Worm (Caenorhabditis elegans) whole organism, mixed stage, embryonic: ENCODE results near the gene ZK643.2.

Experiments
- M03D4.4 ChIP-seq: sonication (generic microtip); optimal IDR thresholded peaks from 2 replicates; lab custom pipeline; 2017; ENCODE audit warnings: mild to moderate bottlenecking, missing genetic modification characterization, missing compliant biosample characterization
- blmp-1 ChIP-seq: fragments of 150-350 bp; optimal IDR thresholded peaks from 2 replicates; lab custom pipeline; 2014; ENCODE audit warnings: missing biosample characterization, missing genetic modification characterization
- ceh-43 ChIP-seq: fragments of 200-800 bp; sonication (Bioruptor generic); optimal IDR thresholded peaks from 2 replicates; lab custom pipeline; 2018; ENCODE audit warnings: mild to moderate bottlenecking, missing genetic modification characterization, moderate library complexity, missing compliant biosample characterization
- ceh-83 ChIP-seq: fragments of 200-800 bp; sonication (Bioruptor generic); optimal IDR thresholded peaks from 2 replicates; lab custom pipeline; 2018; ENCODE audit warnings: mild to moderate bottlenecking, missing genetic modification characterization, missing compliant biosample characterization
- ces-1 ChIP-seq: fragments of 150-350 bp; optimal IDR thresholded peaks from 2 replicates; lab custom pipeline; 2014; ENCODE audit warnings: missing biosample characterization, missing genetic modification reagents, missing genetic modification characterization
- cnd-1 ChIP-seq: fragments of 200-800 bp; sonication (Bioruptor generic); optimal IDR thresholded peaks from 2 replicates; lab custom pipeline; 2018; ENCODE audit warnings: mild to moderate bottlenecking, missing genetic modification characterization, missing compliant biosample characterization
- drap-1 ChIP-seq: fragments of 200-800 bp; sonication (Bioruptor generic); optimal IDR thresholded peaks from 3 replicates; lab custom pipeline; 2018; ENCODE audit warnings: mild to moderate bottlenecking, missing genetic modification characterization, missing compliant biosample characterization
- elt-3 ChIP-seq: fragments of 150-350 bp; optimal IDR thresholded peaks from 2 replicates; lab custom pipeline; 2014; ENCODE audit warnings: missing biosample characterization, missing genetic modification characterization
- flh-1 ChIP-seq: fragments of 200-800 bp; sonication (Bioruptor generic); optimal IDR thresholded peaks from 2 replicates; lab custom pipeline; 2018; ENCODE audit warnings: mild to moderate bottlenecking, missing genetic modification characterization, moderate library complexity, missing compliant biosample characterization
- hlh-1 ChIP-seq: fragments of 150-350 bp; optimal IDR thresholded peaks from 2 replicates; lab custom pipeline; 2014; ENCODE audit warnings: missing biosample characterization, missing genetic modification reagents, missing genetic modification characterization
- lin-13 ChIP-seq: fragments of 150-350 bp; optimal IDR thresholded peaks from 2 replicates; lab custom pipeline; 2014; ENCODE audit warnings: missing biosample characterization, missing genetic modification characterization
- lin-32 ChIP-seq: fragments of 200-800 bp; sonication (Bioruptor generic); optimal IDR thresholded peaks from 2 replicates; lab custom pipeline; 2018; ENCODE audit warnings: mild to moderate bottlenecking, missing genetic modification characterization, missing compliant biosample characterization
- lsy-2 ChIP-seq: fragments of 150-350 bp; optimal IDR thresholded peaks from 2 replicates; lab custom pipeline; 2014; ENCODE audit warnings: missing biosample characterization, missing genetic modification characterization
- mab-5 ChIP-seq: fragments of 150-350 bp; optimal IDR thresholded peaks from 2 replicates; lab custom pipeline; 2014; ENCODE audit warnings: missing biosample characterization, missing genetic modification characterization
- mep-1 ChIP-seq: fragments of 150-350 bp; optimal IDR thresholded peaks from 2 replicates; lab custom pipeline; 2017; ENCODE audit warnings: missing biosample characterization, missing genetic modification reagents, missing genetic modification characterization, inconsistent platforms
- mls-2 ChIP-seq: sonication (generic microtip); optimal IDR thresholded peaks from 2 replicates; lab custom pipeline; 2016; ENCODE audit warnings: mild to moderate bottlenecking, missing genetic modification characterization, moderate library complexity, missing compliant biosample characterization
- nhr-12 ChIP-seq: fragments of 150-350 bp; optimal IDR thresholded peaks from 2 replicates; lab custom pipeline; 2014; ENCODE audit warnings: missing biosample characterization, missing genetic modification characterization
- nhr-237 ChIP-seq: fragments of 150-350 bp; optimal IDR thresholded peaks from 2 replicates; lab custom pipeline; 2014; ENCODE audit warnings: missing biosample characterization, missing genetic modification characterization
- nhr-28 ChIP-seq: fragments of 150-350 bp; optimal IDR thresholded peaks from 2 replicates; lab custom pipeline; 2014; ENCODE audit warnings: missing biosample characterization, missing genetic modification characterization
- nhr-76 ChIP-seq: sonication (generic microtip); optimal IDR thresholded peaks from 2 replicates; lab custom pipeline; 2017; ENCODE audit warnings: missing biosample characterization, missing genetic modification characterization
- snpc-4 ChIP-seq: fragments of 150-350 bp; optimal IDR thresholded peaks from 2 replicates; lab custom pipeline; 2014; ENCODE audit warnings: missing biosample characterization, missing genetic modification characterization
- sptf-1 ChIP-seq: sonication (generic microtip); optimal IDR thresholded peaks from 2 replicates; lab custom pipeline; 2017; ENCODE audit warnings: mild to moderate bottlenecking, missing genetic modification characterization, moderate library complexity, missing compliant biosample characterization
- tbx-8 ChIP-seq: fragments of 200-800 bp; sonication (Bioruptor generic); optimal IDR thresholded peaks from 2 replicates; lab custom pipeline; 2018; ENCODE audit warnings: mild to moderate bottlenecking, missing genetic modification characterization, moderate library complexity, missing compliant biosample characterization
- unc-39 ChIP-seq: fragments of 150-350 bp; optimal IDR thresholded peaks from 2 replicates; lab custom pipeline; 2014; ENCODE audit warnings: missing biosample characterization, missing genetic modification characterization
- unc-62 ChIP-seq: fragments of 150-350 bp; optimal IDR thresholded peaks from 2 replicates; lab custom pipeline; 2014; ENCODE audit warnings: missing biosample characterization, missing genetic modification reagents, missing genetic modification characterization
- zip-8 ChIP-seq: fragments of 150-350 bp; optimal IDR thresholded peaks from 2 replicates; lab custom pipeline; 2014; ENCODE audit warnings: missing biosample characterization, missing genetic modification characterization
- ztf-11 ChIP-seq: fragments of 150-350 bp; optimal IDR thresholded peaks from 2 replicates; lab custom pipeline; 2014; ENCODE audit warnings: missing biosample characterization, missing genetic modification characterization

The ZK643.2 gene

DNA sequence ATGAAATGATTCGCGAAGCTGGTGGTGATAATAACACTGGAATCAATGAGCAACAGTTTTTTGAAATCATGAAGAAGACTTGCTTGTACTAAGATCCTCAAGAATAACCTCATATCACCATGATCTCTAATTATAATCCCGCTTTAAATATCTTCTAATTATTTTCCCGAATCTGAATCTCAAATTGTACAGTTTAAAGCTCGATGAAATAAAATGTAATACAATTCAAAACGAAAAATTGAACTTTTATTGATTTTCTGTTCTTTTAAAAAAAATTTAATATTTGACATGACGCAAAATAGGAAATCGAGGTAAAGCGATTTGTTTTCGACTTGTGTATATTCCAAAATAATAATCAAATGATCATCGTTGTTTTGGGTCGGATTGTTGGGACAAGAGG, 18.5 kb downstream of the ZK643.2 start:
- TF ChIP-seq mls-2 (tag; lab: Kevin White, UChicago) (no peak), M03D4.4 (no peak), snpc-4 (tag; lab: Kevin White, UChicago) (no peak), tbx-8 (GFP tag; lab: Kevin White, UChicago) (no peak), zip-8 (tag; lab: Kevin White, UChicago) (no peak)

DNA sequence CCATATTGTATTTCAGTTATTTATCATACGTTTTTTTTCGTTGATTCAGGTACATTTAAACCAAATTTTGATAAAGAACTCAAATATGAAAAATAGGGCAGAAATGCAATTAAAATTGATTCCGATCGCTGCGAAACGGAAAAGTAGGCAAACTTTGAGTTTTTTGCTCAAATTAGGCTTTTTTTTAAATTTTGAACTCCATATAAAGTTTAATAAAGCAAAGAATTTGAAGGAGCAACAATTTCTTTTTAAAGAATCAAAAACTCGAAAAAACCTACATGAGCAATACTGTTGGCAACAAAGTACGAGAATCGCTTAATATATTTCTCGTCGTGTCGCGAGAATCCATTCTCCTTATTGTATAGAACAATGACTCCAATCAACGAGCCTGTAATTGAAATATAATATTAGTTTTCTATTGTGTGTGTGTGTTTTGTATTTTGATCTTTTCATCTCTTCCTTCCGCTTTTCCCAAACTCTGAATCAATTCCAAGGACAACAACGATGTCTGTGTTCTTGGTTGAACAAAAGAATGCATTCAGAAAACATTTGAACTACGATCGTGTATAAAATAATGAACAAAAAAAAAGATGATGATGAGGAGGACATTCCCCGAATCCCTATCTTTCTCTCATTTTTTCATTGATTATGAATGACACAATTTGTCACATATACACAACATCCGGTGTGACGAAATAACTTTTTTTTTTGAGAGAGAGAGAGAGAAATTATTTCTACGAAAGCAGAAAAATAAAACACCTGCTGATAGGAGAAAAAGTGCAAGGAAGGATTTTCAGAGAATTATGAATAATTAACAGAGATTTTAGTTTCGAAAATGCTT, 22.4 kb downstream of the ZK643.2 start:
- TF ChIP-seq M03D4.4 (no peak), lsy-2 (tag; lab: Kevin White, UChicago) (no peak), unc-39 (no peak), mls-2 (tag; lab: Kevin White, UChicago) (no peak), lin-32 (GFP tag; lab: Kevin White, UChicago) (no peak)
- TF ChIP-seq, all 35 proteins: peak for 0

ce11 chrIII:8980892-8981291, 24.6 kb downstream of the ZK643.2 start:
- no peak for TF ChIP-seq snpc-4 (tag; lab: Kevin White, UChicago)
- TF ChIP-seq nhr-76 (tag; lab: Kevin White, UChicago): no peak
- no peak for TF ChIP-seq flh-1 (GFP tag; lab: Kevin White, UChicago)
- no peak for TF ChIP-seq sptf-1 (tag; lab: Kevin White, UChicago)
- TF ChIP-seq nhr-28 (tag; lab: Kevin White, UChicago): no peak
- TF ChIP-seq unc-62 (GFP tag; lab: Kevin White, UChicago): no peak
- no peak for TF ChIP-seq nhr-237 (tag; lab: Kevin White, UChicago)
- no peak for TF ChIP-seq cnd-1 (tag; lab: Kevin White, UChicago)

DNA sequence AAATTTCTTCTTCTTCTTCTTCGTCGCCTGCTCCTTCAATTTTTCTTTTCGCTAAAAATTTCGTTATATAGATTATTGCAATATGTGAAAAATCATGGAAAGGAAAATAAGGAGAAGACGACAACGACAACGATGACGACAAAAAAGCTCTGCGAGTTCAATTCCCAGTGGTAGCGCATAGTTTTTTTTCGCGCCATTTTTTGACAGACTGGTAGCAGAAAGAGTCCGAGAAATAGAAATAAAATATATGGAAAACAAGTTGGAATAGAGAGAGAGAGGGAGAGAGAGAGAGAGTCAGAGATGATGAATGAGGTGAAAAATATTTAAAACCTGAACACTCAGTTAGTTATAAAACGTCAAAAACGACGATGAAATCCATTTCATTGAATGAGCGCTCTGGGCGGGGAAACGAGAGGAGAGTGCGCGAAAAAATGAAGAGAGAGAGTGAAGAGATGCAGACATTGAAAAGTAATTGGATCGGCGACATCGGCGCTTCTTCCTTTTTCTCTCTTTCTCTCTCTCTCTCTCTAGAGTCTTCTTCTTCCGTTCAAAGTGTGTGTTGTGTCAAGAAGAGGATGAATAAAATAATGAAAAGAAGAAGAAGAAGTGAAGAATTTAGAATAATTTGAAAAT, 25.6 kb downstream of the ZK643.2 start, which contains the start of gene pde-2:
pde-2 (minus strand) TSS at position 51 of the 633 bp plus-strand sequence.
- TF ChIP-seq tbx-8 (GFP tag; lab: Kevin White, UChicago): no peak
- TF ChIP-seq ces-1 (GFP tag; lab: Kevin White, UChicago): peak; percentile 97
- peak; percentile 29 for TF ChIP-seq lsy-2 (tag; lab: Kevin White, UChicago)

DNA sequence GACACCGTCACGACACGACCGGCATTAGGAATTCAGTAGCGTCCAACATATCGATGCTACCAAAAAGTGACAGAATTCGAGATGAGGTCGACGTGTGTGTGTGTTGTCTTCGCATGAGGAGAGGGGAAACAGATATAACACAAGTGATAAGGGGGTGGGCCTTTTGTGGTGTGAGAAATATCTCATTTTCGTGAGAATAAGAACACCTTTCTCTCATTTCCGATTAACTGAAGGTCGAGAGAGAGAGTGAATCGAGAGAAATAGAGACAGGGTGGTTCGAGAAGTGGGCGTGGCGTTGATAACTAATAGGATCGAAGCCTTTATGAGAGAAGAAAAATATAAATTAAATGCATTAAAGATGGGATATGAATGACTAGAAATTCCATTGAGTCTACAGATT, 26.8 kb downstream of the ZK643.2 start:
- TF ChIP-seq sptf-1 (tag; lab: Kevin White, UChicago): no peak
- no peak for TF ChIP-seq nhr-76 (tag; lab: Kevin White, UChicago)
- TF ChIP-seq elt-3 (tag; lab: Kevin White, UChicago): no peak
- no peak for TF ChIP-seq blmp-1 (tag; lab: Kevin White, UChicago)
- no peak for TF ChIP-seq lin-13 (tag; lab: Kevin White, UChicago)
- no peak for TF ChIP-seq unc-62 (GFP tag; lab: Kevin White, UChicago)
- TF ChIP-seq mls-2 (tag; lab: Kevin White, UChicago): no peak
- no peak for TF ChIP-seq lin-32 (GFP tag; lab: Kevin White, UChicago)
- TF ChIP-seq flh-1 (GFP tag; lab: Kevin White, UChicago): no peak
- no peak for TF ChIP-seq mab-5 (tag; lab: Kevin White, UChicago)
- no peak for TF ChIP-seq M03D4.4
- no peak for TF ChIP-seq ztf-11 (tag; lab: Kevin White, UChicago)
- TF ChIP-seq nhr-12 (tag; lab: Kevin White, UChicago): no peak
- TF ChIP-seq hlh-1 (tag; lab: Kevin White, UChicago): no peak
- TF ChIP-seq ceh-83 (GFP tag; lab: Kevin White, UChicago): no peak
- no peak for TF ChIP-seq lsy-2 (tag; lab: Kevin White, UChicago)

DNA sequence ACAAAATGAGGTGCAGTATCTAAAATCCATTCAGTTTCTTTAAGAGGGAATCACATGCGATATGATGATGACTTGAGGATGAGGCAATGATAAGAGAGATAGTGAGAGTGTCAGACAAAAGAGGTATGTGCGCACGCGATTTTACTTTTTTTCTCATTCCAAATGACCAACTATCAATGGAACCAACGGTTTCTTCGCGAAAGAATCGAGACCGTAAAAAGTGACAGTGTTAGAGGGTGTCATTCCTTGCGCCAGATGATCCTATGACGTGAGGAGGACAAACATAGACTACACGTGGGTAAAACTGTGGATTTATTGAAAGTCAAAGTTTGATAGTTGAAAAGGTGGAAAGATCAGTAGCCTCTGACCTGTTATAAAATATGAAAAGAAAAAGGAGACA, 27.5 kb downstream of the ZK643.2 start:
- TF ChIP-seq flh-1 (GFP tag; lab: Kevin White, UChicago) (no peak), zip-8 (tag; lab: Kevin White, UChicago) (no peak), snpc-4 (tag; lab: Kevin White, UChicago) (no peak), mep-1 (tag; lab: Kevin White, UChicago) (no peak), ceh-43 (no peak), unc-39 (no peak), cnd-1 (tag; lab: Kevin White, UChicago) (no peak), drap-1 (GFP tag; lab: Kevin White, UChicago) (no peak), nhr-76 (tag; lab: Kevin White, UChicago) (no peak)
